Worm (Caenorhabditis elegans) whole organism, L3 larva: ENCODE measurements around the gene pst-2.

Experiments used
- aly-2 ChIP-seq: fragments of 150-350 bp; optimal IDR thresholded peaks from 2 replicates; lab custom pipeline; 2014; ENCODE audit warnings: missing biosample characterization, missing genetic modification characterization
- ama-1 ChIP-seq: fragments of 150-350 bp; optimal IDR thresholded peaks from 2 replicates; lab custom pipeline; 2018
- ceh-16 ChIP-seq: sonication (generic microtip); optimal IDR thresholded peaks from 2 replicates; lab custom pipeline; 2017; ENCODE audit warnings: missing biosample characterization, missing genetic modification characterization
- ceh-82 ChIP-seq: fragments of 150-350 bp; optimal IDR thresholded peaks from 2 replicates; lab custom pipeline; 2014; ENCODE audit warnings: missing biosample characterization, missing genetic modification characterization
- ceh-9 ChIP-seq: sonication (generic microtip); optimal IDR thresholded peaks from 2 replicates; lab custom pipeline; 2018; ENCODE audit warnings: missing biosample characterization, missing genetic modification characterization
- egl-27 ChIP-seq: sonication (generic microtip); optimal IDR thresholded peaks from 4 replicates; lab custom pipeline; 2017; ENCODE audit warnings: missing biosample characterization, missing genetic modification reagents, missing genetic modification characterization
- egl-5 ChIP-seq: fragments of 150-350 bp; optimal IDR thresholded peaks from 2 replicates; lab custom pipeline; 2017; ENCODE audit warnings: missing biosample characterization, missing genetic modification reagents, missing genetic modification characterization, inconsistent platforms
- elt-1 ChIP-seq: fragments of 150-350 bp; optimal IDR thresholded peaks from 2 replicates; lab custom pipeline; 2014; ENCODE audit warnings: missing biosample characterization, missing genetic modification characterization
- elt-2 ChIP-seq: sonication (generic microtip); optimal IDR thresholded peaks from 2 replicates; lab custom pipeline; 2016; ENCODE audit warnings: missing genetic modification reagents, mild to moderate bottlenecking, missing genetic modification characterization, missing compliant biosample characterization
- elt-3 ChIP-seq, 3 experiments: fragments of 150-350 bp in 1 of 3; sonication (generic microtip) in 2 of 3; optimal IDR thresholded peaks; 2 replicates in 2 of 3; 4 replicates in 1 of 3; lab custom pipeline; 2014 to 2017; ENCODE audit warnings: missing biosample characterization in 3 of 3, missing genetic modification characterization in 3 of 3
- eor-1 ChIP-seq, 2 experiments: fragments of 150-350 bp; optimal IDR thresholded peaks; 2 replicates each; lab custom pipeline; 2014 to 2018; ENCODE audit warnings: missing biosample characterization in 2 of 2, missing genetic modification characterization in 2 of 2
- fkh-10 ChIP-seq: sonication (generic microtip); optimal IDR thresholded peaks from 2 replicates; lab custom pipeline; 2017; ENCODE audit warnings: missing biosample characterization, missing genetic modification reagents, missing genetic modification characterization
- fkh-2 ChIP-seq: fragments of 150-350 bp; optimal IDR thresholded peaks from 2 replicates; lab custom pipeline; 2014; ENCODE audit warnings: missing biosample characterization, missing genetic modification reagents, missing genetic modification characterization
- fos-1 ChIP-seq: fragments of 150-350 bp; optimal IDR thresholded peaks from 2 replicates; lab custom pipeline; 2014; ENCODE audit warnings: missing biosample characterization, missing genetic modification characterization
- hmg-11 ChIP-seq: sonication (generic microtip); optimal IDR thresholded peaks from 2 replicates; lab custom pipeline; 2016; ENCODE audit warnings: missing genetic modification characterization, missing compliant biosample characterization
- jun-1 ChIP-seq: fragments of 150-350 bp; optimal IDR thresholded peaks from 2 replicates; lab custom pipeline; 2014; ENCODE audit warnings: missing biosample characterization, missing genetic modification reagents, missing genetic modification characterization
- lin-15B ChIP-seq: fragments of 150-350 bp; optimal IDR thresholded peaks from 2 replicates; lab custom pipeline; 2014; ENCODE audit warnings: missing biosample characterization, missing genetic modification characterization
- lin-39 ChIP-seq: fragments of 150-350 bp; optimal IDR thresholded peaks from 2 replicates; lab custom pipeline; 2018; ENCODE audit warnings: missing biosample characterization, missing genetic modification reagents, missing genetic modification characterization
- nfya-1 ChIP-seq: sonication (generic microtip); optimal IDR thresholded peaks from 2 replicates; lab custom pipeline; 2017; ENCODE audit warnings: missing genetic modification characterization, mild to moderate bottlenecking, missing compliant biosample characterization, antibody characterized with exemption, moderate library complexity; ENCODE audit not compliant: insufficient read depth
- nhr-11 ChIP-seq: fragments of 150-350 bp; optimal IDR thresholded peaks from 2 replicates; lab custom pipeline; 2014; ENCODE audit warnings: missing biosample characterization, missing genetic modification characterization
- nhr-23 ChIP-seq: fragments of 150-350 bp; optimal IDR thresholded peaks from 2 replicates; lab custom pipeline; 2014; ENCODE audit warnings: missing biosample characterization, missing genetic modification reagents, missing genetic modification characterization
- nhr-237 ChIP-seq: fragments of 150-350 bp; optimal IDR thresholded peaks from 2 replicates; lab custom pipeline; 2014; ENCODE audit warnings: missing biosample characterization, missing genetic modification characterization
- nhr-25 ChIP-seq: sonication (generic microtip); optimal IDR thresholded peaks from 2 replicates; lab custom pipeline; 2017; ENCODE audit warnings: missing biosample characterization, missing genetic modification characterization
- nhr-43 ChIP-seq: sonication (generic microtip); optimal IDR thresholded peaks from 2 replicates; lab custom pipeline; 2016; ENCODE audit warnings: mild to moderate bottlenecking, missing genetic modification characterization, missing compliant biosample characterization; ENCODE audit not compliant: poor library complexity, severe bottlenecking
- nhr-67 ChIP-seq: fragments of 150-350 bp; optimal IDR thresholded peaks from 2 replicates; lab custom pipeline; 2014; ENCODE audit warnings: missing biosample characterization, missing genetic modification characterization
- nhr-76 ChIP-seq: fragments of 150-350 bp; sonication (generic microtip); optimal IDR thresholded peaks from 5 replicates; lab custom pipeline; 2014; ENCODE audit warnings: missing biosample characterization, missing genetic modification characterization
- nhr-77 ChIP-seq: fragments of 150-350 bp; optimal IDR thresholded peaks from 2 replicates; lab custom pipeline; 2014; ENCODE audit warnings: missing biosample characterization, missing genetic modification characterization
- pha-4 ChIP-seq: fragments of 150-350 bp; optimal IDR thresholded peaks from 2 replicates; lab custom pipeline; 2014; ENCODE audit warnings: missing biosample characterization, missing genetic modification reagents, missing genetic modification characterization
- pqm-1 ChIP-seq: fragments of 150-350 bp; optimal IDR thresholded peaks from 2 replicates; lab custom pipeline; 2017; ENCODE audit warnings: missing biosample characterization, missing genetic modification characterization, inconsistent platforms
- sea-2 ChIP-seq: fragments of 150-350 bp; sonication (generic microtip); optimal IDR thresholded peaks from 4 replicates; lab custom pipeline; 2014; ENCODE audit warnings: missing biosample characterization, missing genetic modification reagents, missing genetic modification characterization
- skn-1 ChIP-seq: fragments of 150-350 bp; optimal IDR thresholded peaks from 2 replicates; lab custom pipeline; 2014; ENCODE audit warnings: missing biosample characterization, missing genetic modification characterization
- tbx-2 ChIP-seq: sonication (generic microtip); optimal IDR thresholded peaks from 2 replicates; lab custom pipeline; 2016; ENCODE audit warnings: mild to moderate bottlenecking, missing genetic modification characterization, missing compliant biosample characterization
- unc-62 ChIP-seq: fragments of 150-350 bp; sonication (generic microtip); optimal IDR thresholded peaks from 4 replicates; lab custom pipeline; 2014; ENCODE audit warnings: missing biosample characterization, missing genetic modification reagents, missing genetic modification characterization
- ztf-4 ChIP-seq: fragments of 150-350 bp; optimal IDR thresholded peaks from 2 replicates; lab custom pipeline; 2014; ENCODE audit warnings: missing biosample characterization, missing genetic modification characterization

The pst-2 gene

ce11 chrIII:5656941-5657340 is 23.3 kb upstream of the pst-2 start, which contains the start of gene sdz-21:
sdz-21 (minus strand) TSS chrIII:5657041.
- TF ChIP-seq nhr-43 (tag; lab: Kevin White, UChicago) (no peak), pqm-1 (tag; lab: Kevin White, UChicago) (no peak), hmg-11 (tag; lab: Kevin White, UChicago) (no peak)

- peak; percentile 3 for TF ChIP-seq nhr-43 (tag; lab: Kevin White, UChicago)
- no peak for TF ChIP-seq elt-2 (tag; lab: Kevin White, UChicago)
- TF ChIP-seq nhr-67: no peak
- TF ChIP-seq ceh-16 (tag; lab: Kevin White, UChicago): no peak
- no peak for TF ChIP-seq fos-1 (tag; lab: Kevin White, UChicago)
- TF ChIP-seq jun-1: no peak
- peak; percentile 87 for TF ChIP-seq nhr-25 (tag; lab: Kevin White, UChicago)
- no peak for TF ChIP-seq egl-5 (tag; lab: Kevin White, UChicago)
- TF ChIP-seq nhr-23 (tag; lab: Kevin White, UChicago): peak; percentile 46
Measured at ce11 chrIII:5660976-5661375, 19.3 kb upstream of the pst-2 start, which contains the start of gene F54E7.6. F54E7.6 (minus strand) TSS chrIII:5661085.

ce11 chrIII:5663521-5663920 is 16.7 kb upstream of the pst-2 start:
- TF ChIP-seq hmg-11 (tag; lab: Kevin White, UChicago): no peak
- no peak for TF ChIP-seq aly-2 (tag; lab: Kevin White, UChicago)
- TF ChIP-seq fkh-2: no peak
- TF ChIP-seq ama-1: no peak
- TF ChIP-seq nhr-77: no peak
- no peak for TF ChIP-seq nhr-67
- no peak for TF ChIP-seq nhr-25 (tag; lab: Kevin White, UChicago)
- no peak for TF ChIP-seq nhr-76 (tag; lab: Kevin White, UChicago)
- no peak for TF ChIP-seq nhr-237 (tag; lab: Kevin White, UChicago)
- no peak for TF ChIP-seq ztf-4
- TF ChIP-seq elt-1 (tag; lab: Kevin White, UChicago): no peak
- TF ChIP-seq nhr-11 (tag; lab: Kevin White, UChicago): no peak
- no peak for TF ChIP-seq egl-5 (tag; lab: Kevin White, UChicago)
- no peak for TF ChIP-seq nhr-43 (tag; lab: Kevin White, UChicago)
- TF ChIP-seq tbx-2 (tag; lab: Kevin White, UChicago): no peak
- no peak for TF ChIP-seq ceh-82 (tag; lab: Kevin White, UChicago)
- no peak for TF ChIP-seq fkh-10
- TF ChIP-seq, all 47 proteins: peak for 0

ce11 chrIII:5663933-5664332 is 16.3 kb upstream of the pst-2 start, which contains the start of gene par-3:
par-3 (plus strand) TSS chrIII:5664233.
- TF ChIP-seq nfya-1 (tag; lab: Kevin White, UChicago) (no peak), skn-1 (tag; lab: Kevin White, UChicago) (no peak), nhr-25 (tag; lab: Kevin White, UChicago) (no peak), tbx-2 (tag; lab: Kevin White, UChicago) (no peak), jun-1 (no peak), sea-2 (GFP tag; lab: Kevin White, UChicago) (no peak)

- no peak for TF ChIP-seq skn-1 (tag; lab: Kevin White, UChicago)
- TF ChIP-seq fos-1 (tag; lab: Kevin White, UChicago): no peak
- no peak for TF ChIP-seq ceh-82 (tag; lab: Kevin White, UChicago)
- TF ChIP-seq egl-27: no peak
- no peak for TF ChIP-seq lin-39
- TF ChIP-seq sea-2 (GFP tag; lab: Kevin White, UChicago): no peak
- TF ChIP-seq unc-62 (GFP tag; lab: Kevin White, UChicago): no peak
- no peak for TF ChIP-seq ceh-9 (tag; lab: Kevin White, UChicago)
- no peak for TF ChIP-seq elt-1 (tag; lab: Kevin White, UChicago)
- no peak for TF ChIP-seq fkh-2
- peak; percentile 58 for TF ChIP-seq nhr-25 (tag; lab: Kevin White, UChicago)
- no peak for TF ChIP-seq elt-3 (tag; optimal IDR thresholded peaks at IDR 0.05; lab: Kevin White, UChicago)
- no peak for TF ChIP-seq hmg-11 (tag; lab: Kevin White, UChicago)
- peak; percentile 86 for TF ChIP-seq pha-4 (tag; lab: Kevin White, UChicago)
- no peak for TF ChIP-seq eor-1 (tag; optimal IDR thresholded peaks at IDR 0.05; lab: Kevin White, UChicago)
- TF ChIP-seq lin-15B (tag; lab: Kevin White, UChicago): no peak
- TF ChIP-seq jun-1: no peak
Measured at ce11 chrIII:5665278-5665677, 15.0 kb upstream of the pst-2 start.
